Fruit fly (Drosophila melanogaster): ENCODE results near the gene step.
A peak's percentile ranks its signal among the peaks of the same experiment; 100 is the strongest.

Gene step

DNA sequence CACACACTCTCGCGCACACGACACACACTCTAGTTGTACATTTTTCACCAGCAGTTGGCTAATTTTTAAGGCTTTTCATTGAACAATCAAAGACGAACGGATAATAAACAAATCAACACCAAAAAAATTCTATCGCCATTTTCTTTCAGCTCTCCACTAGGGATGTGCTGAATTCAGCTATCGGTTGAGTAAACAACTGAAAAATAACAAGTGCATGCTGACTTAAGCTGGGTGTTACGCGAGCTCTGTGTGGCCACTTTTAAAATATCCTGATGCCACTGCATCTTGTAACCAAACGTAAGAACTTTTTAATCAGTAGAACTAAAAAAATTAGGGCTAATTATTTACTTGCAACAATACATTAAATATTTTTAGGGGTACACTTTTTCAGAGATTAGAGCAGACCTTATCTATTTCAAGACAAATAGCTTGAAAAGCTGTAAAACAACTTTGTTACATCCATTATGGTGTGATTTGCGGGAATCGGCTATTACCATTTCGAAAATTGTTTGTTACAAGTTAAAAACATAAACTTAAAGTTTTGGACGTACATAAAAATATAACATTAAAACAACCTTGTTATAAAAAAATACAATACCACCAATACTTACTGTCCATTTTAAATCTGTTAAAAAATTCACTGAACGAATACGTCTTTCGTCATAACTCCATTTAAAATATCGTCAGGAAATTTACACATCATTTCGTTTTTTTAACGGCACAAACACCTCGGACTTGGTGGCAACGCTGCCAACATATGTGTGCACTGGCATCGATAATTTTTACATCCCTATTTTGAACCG is at the start of gene step, which contains the start of gene CG1416:
TSS of gene step (minus strand) at position 203 of the 803 bp plus-strand sequence.
TSS of gene CG1416 (plus strand) at position 747 of the 803 bp plus-strand sequence.
- TF ChIP-seq dsf (GFP tag; optimal IDR thresholded peaks at IDR 0.05; ENCODE audit: borderline replicate concordance) (no peak), brk (GFP tag; optimal IDR thresholded peaks at IDR 0.05) (no peak), Vsx2 (GFP tag; optimal IDR thresholded peaks at IDR 0.05; ENCODE audit: partially characterized antibody) (peak; percentile 56), CG32264 (GFP tag; optimal IDR thresholded peaks at IDR 0.05) (no peak), rgr (GFP tag; optimal IDR thresholded peaks at IDR 0.05) (peak; percentile 12), Sp1 (GFP tag; optimal IDR thresholded peaks at IDR 0.05) (peak; percentile 11), OdsH (GFP tag; optimal IDR thresholded peaks at IDR 0.05) (no peak), jim (GFP tag; optimal IDR thresholded peaks at IDR 0.05) (peak; percentile 79), Mio (GFP tag; optimal IDR thresholded peaks at IDR 0.05) (no peak), dl (GFP tag; optimal IDR thresholded peaks at IDR 0.05; ENCODE audit: insufficient read depth in 1 of 2, partially characterized antibody in 2 of 2) (no peak), br (GFP tag; optimal IDR thresholded peaks at IDR 0.05) (no peak), foxo (GFP tag; optimal IDR thresholded peaks at IDR 0.05) (peak in 1 of 2 experiments; percentile 49), Myc (optimal IDR thresholded peaks at IDR 0.05) (peak; percentile 40), woc (GFP tag; optimal IDR thresholded peaks at IDR 0.05) (peak; percentile 46), usp (GFP tag; optimal IDR thresholded peaks at IDR 0.05) (no peak), sage (GFP tag; optimal IDR thresholded peaks at IDR 0.05) (no peak), Hr78 (GFP tag; optimal IDR thresholded peaks at IDR 0.05) (peak; percentile 52), Jra (GFP tag; optimal IDR thresholded peaks at IDR 0.05) (no peak), pan (optimal IDR thresholded peaks at IDR 0.05) (no peak), fru (GFP tag; optimal IDR thresholded peaks at IDR 0.05) (peak; percentile 37), tai (GFP tag; optimal IDR thresholded peaks at IDR 0.05) (peak; percentile 52), Hnf4 (GFP tag; optimal IDR thresholded peaks at IDR 0.05) (peak; percentile 1), Abd-B (GFP tag; optimal IDR thresholded peaks at IDR 0.05) (no peak), N (GFP tag; optimal IDR thresholded peaks at IDR 0.05) (peak; percentile 64), dmrt93B (GFP tag; optimal IDR thresholded peaks at IDR 0.05) (peak; percentile 15), ey (GFP tag; optimal IDR thresholded peaks at IDR 0.05) (peak; percentile 10), sv (GFP tag; optimal IDR thresholded peaks at IDR 0.05) (peak; percentile 51), Dif (GFP tag; optimal IDR thresholded peaks at IDR 0.05; ENCODE audit: partially characterized antibody) (peak; percentile 60), HLH106 (tag; optimal IDR thresholded peaks at IDR 0.05) (peak; percentile 51), CrebA (GFP tag; optimal IDR thresholded peaks at IDR 0.05; ENCODE audit: borderline replicate concordance) (no peak), Rel (GFP tag; optimal IDR thresholded peaks at IDR 0.05) (no peak), Rel (tag; optimal IDR thresholded peaks at IDR 0.05) (peak; percentile 15), CG9705 (GFP tag; optimal IDR thresholded peaks at IDR 0.05) (peak; percentile 30), Hr83 (GFP tag; optimal IDR thresholded peaks at IDR 0.05; ENCODE audit: poor library complexity, severe bottlenecking) (peak; percentile 46), h (GFP tag; optimal IDR thresholded peaks at IDR 0.05) (peak; percentile 28), psq (GFP tag; optimal IDR thresholded peaks at IDR 0.05) (no peak), lola (GFP tag; optimal IDR thresholded peaks at IDR 0.05) (no peak), GATAd (GFP tag; optimal IDR thresholded peaks at IDR 0.05) (peak; percentile 40), Dfd (GFP tag; optimal IDR thresholded peaks at IDR 0.05) (no peak)

dm6 chr2L:21806875-21807274 is 49.6 kb upstream of the step start:
- TF ChIP-seq Mio (GFP tag; optimal IDR thresholded peaks at IDR 0.05) = no peak
- TF ChIP-seq CrebA (GFP tag; optimal IDR thresholded peaks at IDR 0.05; ENCODE audit: borderline replicate concordance) = no peak
- TF ChIP-seq jim (GFP tag; optimal IDR thresholded peaks at IDR 0.05) = no peak
- no peak for TF ChIP-seq dl (GFP tag; optimal IDR thresholded peaks at IDR 0.05; ENCODE audit: insufficient read depth in 1 of 2, partially characterized antibody in 2 of 2)
- no peak for TF ChIP-seq CG9705 (GFP tag; optimal IDR thresholded peaks at IDR 0.05)
- no peak for TF ChIP-seq foxo (GFP tag; optimal IDR thresholded peaks at IDR 0.05)
- TF ChIP-seq woc (GFP tag; optimal IDR thresholded peaks at IDR 0.05) = no peak
- TF ChIP-seq Vsx2 (GFP tag; optimal IDR thresholded peaks at IDR 0.05; ENCODE audit: partially characterized antibody) = no peak
- no peak for TF ChIP-seq brk (GFP tag; optimal IDR thresholded peaks at IDR 0.05)
- no peak for TF ChIP-seq Jra (GFP tag; optimal IDR thresholded peaks at IDR 0.05)
- no peak for TF ChIP-seq Abd-B (GFP tag; optimal IDR thresholded peaks at IDR 0.05)
- no peak for TF ChIP-seq dsf (GFP tag; optimal IDR thresholded peaks at IDR 0.05; ENCODE audit: borderline replicate concordance)
- TF ChIP-seq Rel (GFP tag; optimal IDR thresholded peaks at IDR 0.05) = no peak
- no peak for TF ChIP-seq Rel (tag; optimal IDR thresholded peaks at IDR 0.05)
- no peak for TF ChIP-seq GATAd (GFP tag; optimal IDR thresholded peaks at IDR 0.05)
- TF ChIP-seq Hr78 (GFP tag; optimal IDR thresholded peaks at IDR 0.05) = no peak
- no peak for TF ChIP-seq pan (optimal IDR thresholded peaks at IDR 0.05)
- TF ChIP-seq OdsH (GFP tag; optimal IDR thresholded peaks at IDR 0.05) = no peak
- no peak for TF ChIP-seq h (GFP tag; optimal IDR thresholded peaks at IDR 0.05)
- TF ChIP-seq N (GFP tag; optimal IDR thresholded peaks at IDR 0.05) = no peak
